Worm (Caenorhabditis elegans) whole organism, young adult: ENCODE results near the gene sdz-9.

Source experiments
- B0035.1 ChIP-seq: sonication (generic microtip); optimal IDR thresholded peaks from 2 replicates; lab custom pipeline; 2016; ENCODE audit warnings: missing genetic modification characterization, mild to moderate bottlenecking, missing compliant biosample characterization, missing genotype, missing genetic modification reagents
- B0336.3 ChIP-seq: fragments of 200-800 bp; sonication (Bioruptor generic); IDR thresholded peaks from 2 replicates; pipeline ENCODE4 v1.3.6; 2022; ENCODE audit warnings: missing genetic modification characterization, missing compliant biosample characterization
- F22D6.2 ChIP-seq: sonication (generic microtip); optimal IDR thresholded peaks from 2 replicates; lab custom pipeline; 2016; ENCODE audit warnings: mild to moderate bottlenecking, missing genetic modification characterization, missing compliant biosample characterization
- F23B12.7 ChIP-seq: sonication (generic microtip); optimal IDR thresholded peaks from 2 replicates; lab custom pipeline; 2017; ENCODE audit warnings: missing genetic modification characterization, mild to moderate bottlenecking, missing compliant biosample characterization, antibody characterized with exemption, moderate library complexity; ENCODE audit not compliant: insufficient read depth
- F33H1.4 ChIP-seq: fragments of 200-800 bp; sonication (Bioruptor generic); IDR thresholded peaks from 2 replicates; pipeline ENCODE4 v1.3.6; 2022; ENCODE audit warnings: missing genetic modification reagents, missing genetic modification characterization, missing compliant biosample characterization
- F37B4.10 ChIP-seq: fragments of 200-800 bp; sonication (Bioruptor generic); IDR thresholded peaks from 2 replicates; pipeline ENCODE4 v1.3.6; 2022; ENCODE audit warnings: missing genetic modification characterization, missing compliant biosample characterization
- F39B2.1 ChIP-seq: fragments of 200-800 bp; sonication (Bioruptor generic); IDR thresholded peaks from 2 replicates; pipeline ENCODE4 v1.3.6; 2022; ENCODE audit warnings: missing genetic modification reagents, missing genetic modification characterization, missing compliant biosample characterization
- F52B5.7 ChIP-seq: sonication (generic microtip); optimal IDR thresholded peaks from 2 replicates; lab custom pipeline; 2016; ENCODE audit warnings: mild to moderate bottlenecking, missing genetic modification characterization, missing compliant biosample characterization
- Y53F4B.3 ChIP-seq: fragments of 200-800 bp; sonication (Bioruptor generic); IDR thresholded peaks from 2 replicates; pipeline ENCODE4 v1.3.6; 2022; ENCODE audit warnings: missing genetic modification reagents, missing genetic modification characterization, missing compliant biosample characterization
- Y56A3A.18 ChIP-seq: fragments of 200-800 bp; sonication (Bioruptor generic); IDR thresholded peaks from 2 replicates; pipeline ENCODE4 v1.3.6; 2022; ENCODE audit warnings: missing genetic modification reagents, missing genetic modification characterization, missing compliant biosample characterization
- aptf-2 ChIP-seq: fragments of 200-800 bp; sonication (Bioruptor generic); conservative IDR thresholded peaks from 2 replicates; pipeline ENCODE4 v1.3.6; 2022; ENCODE audit warnings: missing genetic modification reagents, missing genetic modification characterization, missing compliant biosample characterization
- attf-3 ChIP-seq: fragments of 200-800 bp; sonication (Bioruptor generic); conservative IDR thresholded peaks from 2 replicates; pipeline ENCODE4 v1.3.6; 2022; ENCODE audit warnings: missing genetic modification reagents, missing genetic modification characterization, missing compliant biosample characterization
- attf-5 ChIP-seq: fragments of 200-800 bp; sonication (Bioruptor generic); optimal IDR thresholded peaks from 2 replicates; lab custom pipeline; 2018; ENCODE audit warnings: mild to moderate bottlenecking, missing genetic modification characterization, missing compliant biosample characterization
- bed-2 ChIP-seq: fragments of 200-800 bp; sonication (Bioruptor generic); IDR thresholded peaks from 2 replicates; pipeline ENCODE4 v1.3.6; 2022; ENCODE audit warnings: missing genetic modification reagents, missing genetic modification characterization, missing compliant biosample characterization
- ccch-3 ChIP-seq: fragments of 200-800 bp; sonication (Bioruptor generic); optimal IDR thresholded peaks from 2 replicates; lab custom pipeline; 2018; ENCODE audit warnings: mild to moderate bottlenecking, missing genetic modification characterization, missing compliant biosample characterization
- cebp-1 ChIP-seq, 2 experiments: fragments of 200-800 bp in 1 of 2; sonication (Bioruptor generic) in 1 of 2; sonication (generic microtip) in 1 of 2; IDR thresholded peaks in 1 of 2; optimal IDR thresholded peaks in 1 of 2; 2 replicates each; pipeline versions ENCODE4 v1.3.6 to Lab custom; 2017 to 2022; ENCODE audit warnings: missing compliant biosample characterization in 2 of 2, missing genetic modification characterization in 2 of 2, mild to moderate bottlenecking in 1 of 2, missing genetic modification reagents in 1 of 2, moderate library complexity in 1 of 2
- ceh-40 ChIP-seq: fragments of 200-800 bp; sonication (Bioruptor generic); IDR thresholded peaks from 2 replicates; pipeline ENCODE4 v1.3.6; 2022; ENCODE audit warnings: missing genetic modification characterization, missing compliant biosample characterization
- ceh-58 ChIP-seq: fragments of 200-800 bp; sonication (Bioruptor generic); IDR thresholded peaks from 2 replicates; pipeline ENCODE4 v1.3.6; 2022; ENCODE audit warnings: missing genetic modification characterization, missing compliant biosample characterization
- ceh-79 ChIP-seq: sonication (generic microtip); optimal IDR thresholded peaks from 2 replicates; lab custom pipeline; 2017; ENCODE audit warnings: mild to moderate bottlenecking, missing genetic modification characterization, missing compliant biosample characterization
- dox-1 ChIP-seq: fragments of 200-800 bp; sonication (Bioruptor generic); IDR thresholded peaks from 2 replicates; pipeline ENCODE4 v1.3.6; 2022; ENCODE audit warnings: missing genetic modification reagents, missing genetic modification characterization, missing compliant biosample characterization
- egrh-3 ChIP-seq: fragments of 200-800 bp; sonication (Bioruptor generic); IDR thresholded peaks from 2 replicates; pipeline ENCODE4 v1.3.6; 2022; ENCODE audit warnings: missing genetic modification reagents, missing genetic modification characterization, missing compliant biosample characterization
- fkh-3 ChIP-seq: sonication (generic microtip); optimal IDR thresholded peaks from 2 replicates; lab custom pipeline; 2016; ENCODE audit warnings: mild to moderate bottlenecking, missing genetic modification characterization, missing compliant biosample characterization
- hrde-1 ChIP-seq: sonication (generic microtip); optimal IDR thresholded peaks from 2 replicates; lab custom pipeline; 2016; ENCODE audit warnings: missing genetic modification characterization, mild to moderate bottlenecking, missing compliant biosample characterization, moderate library complexity, missing genotype, missing genetic modification reagents, borderline replicate concordance
- lag-1 ChIP-seq: fragments of 200-800 bp; sonication (Bioruptor generic); IDR thresholded peaks from 2 replicates; pipeline ENCODE4 v1.3.6; 2022; ENCODE audit warnings: missing genetic modification reagents, missing genetic modification characterization, missing compliant biosample characterization
- lin-26 ChIP-seq: fragments of 200-800 bp; sonication (Bioruptor generic); IDR thresholded peaks from 2 replicates; pipeline ENCODE4 v1.3.6; 2022; ENCODE audit warnings: missing genetic modification reagents, missing genetic modification characterization, missing compliant biosample characterization
- lin-35 ChIP-seq, 3 experiments: fragments of 150-350 bp in 2 of 3; sonication (generic microtip) in 1 of 3; optimal IDR thresholded peaks; 2 replicates each; lab custom pipeline; 2014 to 2018; ENCODE audit warnings: missing biosample characterization in 3 of 3, missing genetic modification characterization in 3 of 3, missing genetic modification reagents in 3 of 3
- lin-54 ChIP-seq: fragments of 200-800 bp; sonication (Bioruptor generic); optimal IDR thresholded peaks from 2 replicates; lab custom pipeline; 2018; ENCODE audit warnings: mild to moderate bottlenecking, missing genetic modification characterization, missing compliant biosample characterization
- lsl-1 ChIP-seq: fragments of 200-800 bp; sonication (Bioruptor generic); optimal IDR thresholded peaks from 2 replicates; lab custom pipeline; 2018; ENCODE audit warnings: mild to moderate bottlenecking, missing genetic modification characterization, moderate library complexity, missing compliant biosample characterization
- lsy-27 ChIP-seq: sonication (generic microtip); optimal IDR thresholded peaks from 2 replicates; lab custom pipeline; 2017; ENCODE audit warnings: missing genetic modification characterization, mild to moderate bottlenecking, missing compliant biosample characterization, antibody characterized with exemption, missing genotype, borderline replicate concordance; ENCODE audit not compliant: insufficient read depth
- mcd-1 ChIP-seq: fragments of 200-800 bp; sonication (Bioruptor generic); IDR thresholded peaks from 2 replicates; pipeline ENCODE4 v1.3.6; 2022; ENCODE audit warnings: missing genetic modification reagents, missing genetic modification characterization, missing compliant biosample characterization
- mes-4 ChIP-seq: sonication (generic microtip); optimal IDR thresholded peaks from 2 replicates; lab custom pipeline; 2016; ENCODE audit warnings: missing genotype, missing genetic modification characterization, missing compliant biosample characterization
- nfya-2 ChIP-seq: fragments of 200-800 bp; sonication (Bioruptor generic); IDR thresholded peaks from 2 replicates; pipeline ENCODE4 v1.3.6; 2022; ENCODE audit warnings: missing genetic modification reagents, missing genetic modification characterization, missing compliant biosample characterization
- pbrm-1 ChIP-seq: fragments of 200-800 bp; sonication (Bioruptor generic); IDR thresholded peaks from 2 replicates; pipeline ENCODE4 v1.3.6; 2022; ENCODE audit warnings: missing genetic modification reagents, missing genetic modification characterization, missing compliant biosample characterization
- snpc-1.1 ChIP-seq: sonication (generic microtip); optimal IDR thresholded peaks from 2 replicates; lab custom pipeline; 2017; ENCODE audit warnings: missing genetic modification characterization, mild to moderate bottlenecking, missing compliant biosample characterization, antibody characterized with exemption, moderate library complexity, missing genotype, missing genetic modification reagents; ENCODE audit not compliant: insufficient read depth
- snpc-1.3 ChIP-seq: sonication (generic microtip); optimal IDR thresholded peaks from 2 replicates; lab custom pipeline; 2017; ENCODE audit warnings: missing genetic modification characterization, mild to moderate bottlenecking, missing compliant biosample characterization, antibody characterized with exemption, moderate library complexity, missing genotype, missing genetic modification reagents; ENCODE audit not compliant: insufficient read depth
- snpc-3.4 ChIP-seq: sonication (generic microtip); optimal IDR thresholded peaks from 2 replicates; lab custom pipeline; 2017; ENCODE audit warnings: missing genetic modification characterization, mild to moderate bottlenecking, missing compliant biosample characterization, antibody characterized with exemption, moderate library complexity, missing genotype, missing genetic modification reagents
- somi-1 ChIP-seq: fragments of 200-800 bp; sonication (Bioruptor generic); optimal IDR thresholded peaks from 2 replicates; lab custom pipeline; 2018; ENCODE audit warnings: mild to moderate bottlenecking, missing genetic modification characterization, missing compliant biosample characterization
- tlf-1 ChIP-seq: fragments of 200-800 bp; sonication (Bioruptor generic); optimal IDR thresholded peaks from 2 replicates; lab custom pipeline; 2018; ENCODE audit warnings: mild to moderate bottlenecking, missing genetic modification characterization, missing compliant biosample characterization
- ztf-18 ChIP-seq: sonication (generic microtip); optimal IDR thresholded peaks from 2 replicates; lab custom pipeline; 2016; ENCODE audit warnings: missing genotype, mild to moderate bottlenecking, missing genetic modification characterization, missing compliant biosample characterization
- ztf-22 ChIP-seq: fragments of 200-800 bp; sonication (Bioruptor generic); optimal IDR thresholded peaks from 2 replicates; lab custom pipeline; 2018; ENCODE audit warnings: mild to moderate bottlenecking, missing genetic modification characterization, moderate library complexity, missing compliant biosample characterization

sdz-9 gene

ce11 chrII:2730647-2731046 lies 42.8 kb downstream of the sdz-9 start:
- TF ChIP-seq Y56A3A.18 (GFP tag; lab: Robert Waterston, UW) (no peak), mes-4 (tag; lab: Kevin White, UChicago) (no peak), pbrm-1 (GFP tag; lab: Robert Waterston, UW) (no peak), B0336.3 (no peak), snpc-1.3 (tag; lab: Kevin White, UChicago) (no peak), egrh-3 (no peak), ztf-22 (GFP tag; lab: Kevin White, UChicago) (no peak), attf-3 (GFP tag; lab: Robert Waterston, UW) (no peak), Y53F4B.3 (no peak), lag-1 (GFP tag; lab: Robert Waterston, UW) (no peak), ccch-3 (GFP tag; lab: Kevin White, UChicago) (no peak), somi-1 (no peak), lin-26 (GFP tag; lab: Robert Waterston, UW) (no peak), ceh-58 (GFP tag; lab: Robert Waterston, UW) (no peak), F22D6.2 (tag; lab: Kevin White, UChicago) (no peak), F52B5.7 (tag; lab: Kevin White, UChicago) (no peak), F23B12.7 (no peak), attf-5 (no peak)
- TF ChIP-seq, all 124 proteins: peak for 0

ce11 chrII:2726774-2727173 lies 46.7 kb downstream of the sdz-9 start:
- TF ChIP-seq lin-35 (GFP tag; optimal IDR thresholded peaks at IDR 0.05; lab: Kevin White, UChicago): no peak
- no peak for TF ChIP-seq mes-4 (tag; lab: Kevin White, UChicago)
- TF ChIP-seq B0035.1: no peak
- no peak for TF ChIP-seq lsy-27 (tag; lab: Kevin White, UChicago)
- no peak for TF ChIP-seq attf-3 (GFP tag; lab: Robert Waterston, UW)
- no peak for TF ChIP-seq snpc-3.4 (tag; lab: Kevin White, UChicago)
- no peak for TF ChIP-seq tlf-1 (GFP tag; lab: Kevin White, UChicago)
- TF ChIP-seq dox-1 (GFP tag; lab: Robert Waterston, UW): no peak
- TF ChIP-seq nfya-2: no peak
- no peak for TF ChIP-seq fkh-3 (tag; lab: Kevin White, UChicago)
- TF ChIP-seq aptf-2 (GFP tag; lab: Robert Waterston, UW): no peak
- no peak for TF ChIP-seq F33H1.4
- no peak for TF ChIP-seq B0336.3
- no peak for TF ChIP-seq ceh-79 (tag; lab: Kevin White, UChicago)
- TF ChIP-seq, all 124 proteins: peak for 0

- TF ChIP-seq F39B2.1 (GFP tag; lab: Robert Waterston, UW): no peak
- no peak for TF ChIP-seq lin-54 (GFP tag; lab: Kevin White, UChicago)
- no peak for TF ChIP-seq snpc-1.1 (tag; lab: Kevin White, UChicago)
- no peak for TF ChIP-seq F37B4.10 (GFP tag; lab: Robert Waterston, UW)
- no peak for TF ChIP-seq bed-2 (GFP tag; lab: Robert Waterston, UW)
- no peak for TF ChIP-seq ztf-18 (tag; lab: Kevin White, UChicago)
- no peak for TF ChIP-seq cebp-1 (GFP tag; IDR thresholded peaks at IDR 0.05; lab: Robert Waterston, UW)
- TF ChIP-seq cebp-1 (tag; optimal IDR thresholded peaks at IDR 0.05; lab: Kevin White, UChicago): no peak
- TF ChIP-seq hrde-1 (tag; lab: Kevin White, UChicago): no peak
- TF ChIP-seq lsl-1: no peak
- TF ChIP-seq ceh-40 (GFP tag; lab: Robert Waterston, UW): no peak
- TF ChIP-seq mcd-1 (GFP tag; lab: Robert Waterston, UW): no peak
Measured at ce11 chrII:2725561-2725960, 47.9 kb downstream of the sdz-9 start, which contains the start of the genes T05A8.11 and nep-2. Gene T05A8.11, minus strand, starts transcription at chrII:2725661. Gene nep-2, minus strand, starts transcription at chrII:2725752.
